Fruit fly (Drosophila melanogaster): ENCODE measurements around the gene SmE.

DNA sequence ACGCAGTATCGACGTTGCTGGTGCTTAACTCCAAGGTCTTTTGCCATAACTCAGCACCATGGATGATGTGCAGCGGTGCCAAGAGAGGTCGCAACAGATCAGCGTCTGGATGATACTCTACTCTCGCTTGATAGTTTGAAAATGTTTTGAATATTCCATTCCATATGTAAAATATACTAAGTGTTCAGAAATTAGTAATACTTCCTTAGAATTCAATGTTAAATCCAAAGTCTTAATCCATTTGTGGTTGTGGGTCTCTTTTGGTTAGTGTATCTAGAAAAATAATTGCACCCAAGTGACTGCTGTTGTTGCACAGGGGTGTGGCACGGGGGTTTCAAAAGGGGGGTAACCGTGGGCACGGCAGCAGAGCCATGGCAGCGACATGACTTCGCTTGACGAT lies 13.9 kb upstream of the SmE start:
- no peak for TF ChIP-seq CTCF (optimal IDR thresholded peaks at IDR 0.05)
- TF ChIP-seq CG8478 (optimal IDR thresholded peaks at IDR 0.05) = no peak

Data from S2 (cell line).